Worm (Caenorhabditis elegans): Measurements from ENCODE around the gene ech-8.
A peak's percentile ranks its signal among the peaks of the same experiment; 100 is the strongest.

Gene ech-8

DNA sequence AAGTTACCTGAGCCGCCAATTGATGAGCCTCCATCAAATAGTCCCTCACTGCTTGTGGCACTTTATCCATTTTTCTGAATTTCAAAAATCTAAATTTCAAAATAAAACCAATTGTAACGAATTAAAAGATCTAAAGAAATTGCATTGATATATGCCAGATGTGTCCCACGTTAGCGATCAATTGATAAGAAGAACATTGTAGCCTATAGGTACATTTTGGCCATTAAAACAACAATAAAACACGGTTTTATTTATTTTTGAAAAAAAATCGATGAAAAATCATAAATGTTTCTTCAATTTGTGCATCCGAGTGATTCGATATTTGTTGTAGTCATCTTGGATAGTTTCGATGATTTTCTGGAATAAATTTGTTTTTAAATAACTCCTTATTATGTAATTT is at the start of gene ech-8:
TSS of gene ech-8 (minus strand) at position 132 of the 400 bp plus-strand sequence.
- TF ChIP-seq unc-62 (GFP tag; optimal IDR thresholded peaks at IDR 0.05) (no peak), ces-1 (GFP tag; optimal IDR thresholded peaks at IDR 0.05) (no peak), sptf-1 (tag; optimal IDR thresholded peaks at IDR 0.05) (no peak), mab-5 (tag; optimal IDR thresholded peaks at IDR 0.05) (no peak), pha-4 (tag; optimal IDR thresholded peaks at IDR 0.05) (no peak), lsy-2 (tag; optimal IDR thresholded peaks at IDR 0.05) (no peak), nhr-28 (tag; optimal IDR thresholded peaks at IDR 0.05) (no peak), drap-1 (GFP tag; optimal IDR thresholded peaks at IDR 0.05) (no peak), unc-39 (tag; optimal IDR thresholded peaks at IDR 0.05) (no peak), cnd-1 (tag; optimal IDR thresholded peaks at IDR 0.05) (no peak), ceh-83 (GFP tag; optimal IDR thresholded peaks at IDR 0.05) (no peak), ceh-39 (tag; optimal IDR thresholded peaks at IDR 0.05) (no peak), snpc-4 (tag; optimal IDR thresholded peaks at IDR 0.05) (no peak)

DNA sequence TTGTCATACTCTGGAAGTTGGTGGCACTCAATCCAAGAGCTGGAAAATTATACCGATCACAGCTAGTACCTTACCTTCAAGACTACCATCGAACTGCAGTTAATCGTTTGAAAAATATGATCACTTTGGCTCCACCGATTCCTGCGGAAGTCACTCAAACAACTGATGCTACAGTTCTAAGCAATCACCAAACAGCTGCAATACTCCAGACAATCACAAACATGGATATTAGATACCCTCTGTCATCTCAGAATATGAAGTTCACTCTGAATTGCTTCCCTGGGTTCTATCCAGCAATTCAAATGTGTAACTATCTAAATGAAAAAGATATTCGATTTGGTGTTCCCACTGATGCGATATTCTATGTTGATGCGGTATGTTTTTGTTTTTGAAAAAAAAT is 49.6 kb upstream of the ech-8 start:
- no peak for TF ChIP-seq blmp-1 (tag; optimal IDR thresholded peaks at IDR 0.05)
- no peak for TF ChIP-seq drap-1 (GFP tag; optimal IDR thresholded peaks at IDR 0.05)
- no peak for TF ChIP-seq unc-39 (tag; optimal IDR thresholded peaks at IDR 0.05)
- TF ChIP-seq cnd-1 (tag; optimal IDR thresholded peaks at IDR 0.05), result no peak
- TF ChIP-seq flh-1 (GFP tag; optimal IDR thresholded peaks at IDR 0.05), result no peak
- no peak for TF ChIP-seq nhr-76 (tag; optimal IDR thresholded peaks at IDR 0.05)
- TF ChIP-seq bed-3 (GFP tag; optimal IDR thresholded peaks at IDR 0.05), result no peak

DNA sequence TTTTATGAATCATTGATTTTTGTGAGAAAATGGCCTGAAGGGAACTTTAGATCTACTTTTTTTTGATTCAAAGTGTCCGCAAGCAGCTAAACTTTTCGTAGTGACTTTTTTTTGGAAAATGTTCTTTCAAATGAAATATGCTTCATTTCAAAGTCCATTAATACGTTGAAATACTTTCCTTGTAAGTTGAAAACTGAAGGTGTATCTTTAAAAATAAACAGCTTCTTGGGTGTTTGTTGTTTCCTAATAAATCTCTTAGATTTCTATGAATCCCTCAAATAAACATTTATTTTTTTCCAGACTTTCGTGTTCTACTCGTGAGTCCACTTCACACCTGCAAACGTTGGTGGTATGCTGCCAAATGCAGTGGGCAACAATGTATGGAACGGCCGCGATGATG is 47.7 kb upstream of the ech-8 start, which contains the start of gene ebax-1:
TSS of gene ebax-1 (plus strand) at position 301 of the 400 bp plus-strand sequence.
- TF ChIP-seq elt-3 (tag; optimal IDR thresholded peaks at IDR 0.05) (no peak), unc-39 (tag; optimal IDR thresholded peaks at IDR 0.05) (no peak), ham-2 (GFP tag; optimal IDR thresholded peaks at IDR 0.05) (no peak), ceh-43 (GFP tag; optimal IDR thresholded peaks at IDR 0.05) (no peak), unc-62 (GFP tag; optimal IDR thresholded peaks at IDR 0.05) (no peak), mep-1 (tag; optimal IDR thresholded peaks at IDR 0.05) (no peak), pha-4 (tag; optimal IDR thresholded peaks at IDR 0.05) (no peak), bed-3 (GFP tag; optimal IDR thresholded peaks at IDR 0.05) (no peak), sem-2 (GFP tag; optimal IDR thresholded peaks at IDR 0.05) (no peak), mls-2 (tag; optimal IDR thresholded peaks at IDR 0.05) (no peak), lin-32 (GFP tag; optimal IDR thresholded peaks at IDR 0.05) (no peak), nhr-28 (tag; optimal IDR thresholded peaks at IDR 0.05) (no peak)

DNA sequence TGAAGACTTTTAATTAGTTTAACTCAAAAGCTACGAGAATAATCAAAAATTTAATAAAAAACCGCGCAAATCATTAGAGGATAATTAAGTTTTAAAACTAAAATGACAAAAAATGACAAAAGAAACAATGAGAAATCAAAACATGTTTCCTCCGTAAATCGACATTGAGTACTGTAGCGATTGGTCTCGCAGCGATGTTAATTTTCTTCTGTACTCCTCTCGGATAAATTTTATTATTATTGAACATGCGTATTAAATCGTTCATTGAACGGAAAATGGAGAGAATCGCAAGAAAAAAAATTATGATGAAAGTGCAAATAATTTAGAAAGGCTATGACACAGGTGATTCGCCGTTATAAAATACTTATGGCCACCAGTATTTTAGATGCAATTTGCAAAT is 46.4 kb upstream of the ech-8 start:
- TF ChIP-seq sptf-1 (tag; optimal IDR thresholded peaks at IDR 0.05), result no peak
- TF ChIP-seq elt-1 (tag; optimal IDR thresholded peaks at IDR 0.05; ENCODE audit: borderline replicate concordance, insufficient read depth), result no peak
- TF ChIP-seq unc-62 (GFP tag; optimal IDR thresholded peaks at IDR 0.05), result no peak
- TF ChIP-seq blmp-1 (tag; optimal IDR thresholded peaks at IDR 0.05), result no peak
- no peak for TF ChIP-seq zip-8 (tag; optimal IDR thresholded peaks at IDR 0.05)
- no peak for TF ChIP-seq elt-3 (tag; optimal IDR thresholded peaks at IDR 0.05)
- TF ChIP-seq sem-2 (GFP tag; optimal IDR thresholded peaks at IDR 0.05), result no peak
- TF ChIP-seq mls-2 (tag; optimal IDR thresholded peaks at IDR 0.05), result no peak
- no peak for TF ChIP-seq nhr-76 (tag; optimal IDR thresholded peaks at IDR 0.05)
- no peak for TF ChIP-seq M03D4.4 (tag; optimal IDR thresholded peaks at IDR 0.05)
- no peak for TF ChIP-seq hlh-1 (tag; optimal IDR thresholded peaks at IDR 0.05)
- no peak for TF ChIP-seq snpc-4 (tag; optimal IDR thresholded peaks at IDR 0.05)
- TF ChIP-seq nhr-2 (tag; optimal IDR thresholded peaks at IDR 0.05), result no peak
- TF ChIP-seq mab-5 (tag; optimal IDR thresholded peaks at IDR 0.05), result no peak
- no peak for TF ChIP-seq pha-4 (tag; optimal IDR thresholded peaks at IDR 0.05)
- TF ChIP-seq ham-2 (GFP tag; optimal IDR thresholded peaks at IDR 0.05), result no peak
- TF ChIP-seq unc-39 (tag; optimal IDR thresholded peaks at IDR 0.05), result no peak
- no peak for TF ChIP-seq tbx-8 (GFP tag; optimal IDR thresholded peaks at IDR 0.05)
- TF ChIP-seq ceh-83 (GFP tag; optimal IDR thresholded peaks at IDR 0.05), result no peak
- no peak for TF ChIP-seq unc-120 (tag; optimal IDR thresholded peaks at IDR 0.05; ENCODE audit: poor library complexity, severe bottlenecking)

DNA sequence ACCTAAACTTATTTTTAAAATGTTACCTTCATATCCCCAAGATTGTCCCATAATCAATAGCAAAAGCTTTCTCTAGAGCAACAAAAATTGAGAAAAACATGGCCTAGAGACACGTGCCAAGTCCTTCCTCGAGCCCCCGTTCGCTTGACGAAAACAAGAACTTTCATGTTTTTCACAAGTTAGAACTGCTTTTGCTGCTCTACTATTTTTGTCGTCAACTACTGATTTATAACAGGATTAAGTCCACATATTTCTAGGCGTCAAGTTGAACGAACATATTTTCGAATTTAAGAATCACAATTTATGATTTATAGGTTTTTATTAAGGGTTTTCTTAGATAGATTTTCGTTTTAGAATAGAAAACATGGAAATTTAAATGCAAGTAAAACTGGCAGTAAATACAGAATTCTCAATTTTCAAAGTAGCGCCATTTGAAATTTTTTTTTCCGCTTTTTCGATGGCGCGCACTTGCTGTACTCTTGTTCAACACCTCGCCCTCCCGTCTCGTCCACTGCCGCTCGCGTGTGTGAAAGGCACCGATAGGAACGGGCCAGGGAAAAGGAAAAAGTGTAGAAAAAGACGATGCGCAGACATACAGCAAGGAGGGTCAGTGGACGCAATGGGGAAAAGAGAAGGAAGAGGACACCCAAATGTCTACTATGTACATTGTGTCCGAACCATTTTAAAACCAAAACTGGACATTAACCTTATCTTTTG is 45.4 kb upstream of the ech-8 start, which contains the start of gene rad-51:
TSS of gene rad-51 (minus strand) at position 51 of the 717 bp plus-strand sequence.
- TF ChIP-seq drap-1 (GFP tag; optimal IDR thresholded peaks at IDR 0.05) (no peak), lin-32 (GFP tag; optimal IDR thresholded peaks at IDR 0.05) (no peak), unc-120 (tag; optimal IDR thresholded peaks at IDR 0.05; ENCODE audit: poor library complexity, severe bottlenecking) (peak; percentile 57), cnd-1 (tag; optimal IDR thresholded peaks at IDR 0.05) (no peak), mep-1 (tag; optimal IDR thresholded peaks at IDR 0.05) (peak; percentile 66), nhr-2 (tag; optimal IDR thresholded peaks at IDR 0.05) (peak; percentile 18), M03D4.4 (tag; optimal IDR thresholded peaks at IDR 0.05) (no peak)

All from whole organism, mixed stage, embryonic.